Worm (Caenorhabditis elegans): Measurements from ENCODE around the gene C27D8.2.

C27D8.2 gene

ce11 chrIV:12689709-12690142 lies 21.3 kb upstream of the C27D8.2 start:
- TF ChIP-seq tlp-1 (tag; optimal IDR thresholded peaks at IDR 0.05) (peak; percentile 47), C34B4.2 (tag; optimal IDR thresholded peaks at IDR 0.05) (no peak), fos-1 (tag; optimal IDR thresholded peaks at IDR 0.05) (no peak), dpl-1 (GFP tag; optimal IDR thresholded peaks at IDR 0.05) (peak in 1 of 3 experiments; percentile 21), hlh-4 (tag; optimal IDR thresholded peaks at IDR 0.05) (no peak), efl-1 (optimal IDR thresholded peaks at IDR 0.05) (no peak), efl-1 (GFP tag; optimal IDR thresholded peaks at IDR 0.05 in 1 of 2) (peak in 1 of 2 experiments; percentile 83), lin-14 (GFP tag; optimal IDR thresholded peaks at IDR 0.05) (peak; percentile 2), nhr-47 (tag; optimal IDR thresholded peaks at IDR 0.05) (no peak), nhr-90 (tag; optimal IDR thresholded peaks at IDR 0.05; ENCODE audit: poor library complexity) (peak; percentile 33), rnt-1 (tag; optimal IDR thresholded peaks at IDR 0.05) (no peak), elt-2 (tag; optimal IDR thresholded peaks at IDR 0.05) (peak; percentile 98), pqm-1 (tag; optimal IDR thresholded peaks at IDR 0.05) (peak; percentile 75), lin-35 (GFP tag; optimal IDR thresholded peaks at IDR 0.05) (peak in 1 of 2 experiments; percentile 60), pag-3 (tag; optimal IDR thresholded peaks at IDR 0.05; ENCODE audit: borderline replicate concordance, insufficient read depth) (no peak)

DNA sequence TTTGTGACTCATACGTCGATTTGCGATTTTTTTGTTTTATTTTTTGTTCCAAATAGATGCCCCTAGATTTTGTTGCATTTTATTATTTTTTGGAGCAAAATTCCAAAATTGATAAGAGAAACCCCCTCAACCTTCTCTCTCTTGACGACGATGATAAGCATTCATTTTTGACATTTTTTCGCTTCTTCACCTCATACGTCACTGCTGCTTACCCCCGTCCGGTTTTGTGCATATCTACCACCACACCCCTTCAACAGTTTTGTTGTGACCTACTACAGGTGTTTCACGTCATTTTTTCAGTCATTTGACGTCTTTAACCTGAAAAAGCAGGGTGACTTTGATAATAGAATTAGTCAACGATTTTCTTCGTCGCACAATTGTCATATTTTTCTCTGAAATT lies 12.1 kb upstream of the C27D8.2 start:
- TF ChIP-seq ceh-82 (tag; optimal IDR thresholded peaks at IDR 0.05) (no peak), mef-2 (tag; optimal IDR thresholded peaks at IDR 0.05) (no peak), skn-1 (tag; optimal IDR thresholded peaks at IDR 0.05) (no peak), unc-86 (tag; optimal IDR thresholded peaks at IDR 0.05) (no peak), irx-1 (tag; optimal IDR thresholded peaks at IDR 0.05) (no peak), efl-1 (optimal IDR thresholded peaks at IDR 0.05) (no peak), efl-1 (GFP tag; optimal IDR thresholded peaks at IDR 0.05 in 1 of 2) (no peak), nhr-76 (tag; optimal IDR thresholded peaks at IDR 0.05) (no peak), fkh-4 (tag; optimal IDR thresholded peaks at IDR 0.05; ENCODE audit: borderline replicate concordance) (no peak), isw-1 (GFP tag; IDR thresholded peaks at IDR 0.05) (no peak), nhr-71 (tag; optimal IDR thresholded peaks at IDR 0.05) (peak; percentile 2), lin-15B (tag; optimal IDR thresholded peaks at IDR 0.05) (no peak), elt-2 (tag; optimal IDR thresholded peaks at IDR 0.05) (peak; percentile 67), unc-98 (GFP tag; IDR thresholded peaks at IDR 0.05) (no peak), tlp-1 (tag; optimal IDR thresholded peaks at IDR 0.05) (no peak), dpl-1 (GFP tag; optimal IDR thresholded peaks at IDR 0.05) (no peak), nhr-12 (tag; optimal IDR thresholded peaks at IDR 0.05) (no peak)

ce11 chrIV:12700204-12700603 lies 10.8 kb upstream of the C27D8.2 start:
- TF ChIP-seq elt-3 (tag; optimal IDR thresholded peaks at IDR 0.05) (no peak), elt-2 (tag; optimal IDR thresholded peaks at IDR 0.05) (peak; percentile 28)

- TF ChIP-seq lin-14 (GFP tag; optimal IDR thresholded peaks at IDR 0.05) (peak; percentile 39), C34B4.2 (tag; optimal IDR thresholded peaks at IDR 0.05) (no peak)
These were observed 10.1 kb upstream of the C27D8.2 start for ce11 chrIV:12700944-12701343.

- TF ChIP-seq swsn-7 (tag; optimal IDR thresholded peaks at IDR 0.05) (no peak), nhr-71 (tag; optimal IDR thresholded peaks at IDR 0.05) (no peak)
These were observed 7.2 kb upstream of the C27D8.2 start, which contains the start of gene C27D8.4 for ce11 chrIV:12703811-12704210. C27D8.4 (plus strand) TSS chrIV:12704111.

- TF ChIP-seq snu-23 (GFP tag; optimal IDR thresholded peaks at IDR 0.05) (no peak), irx-1 (tag; optimal IDR thresholded peaks at IDR 0.05) (no peak), nhr-90 (tag; optimal IDR thresholded peaks at IDR 0.05; ENCODE audit: poor library complexity) (no peak), ceh-88 (GFP tag; IDR thresholded peaks at IDR 0.05) (no peak), nhr-77 (tag; optimal IDR thresholded peaks at IDR 0.05) (no peak), mab-9 (GFP tag; IDR thresholded peaks at IDR 0.05) (no peak), unc-62 (GFP tag; optimal IDR thresholded peaks at IDR 0.05) (no peak), elt-3 (tag; optimal IDR thresholded peaks at IDR 0.05) (no peak), dpl-1 (GFP tag; optimal IDR thresholded peaks at IDR 0.05) (no peak), vab-15 (tag; optimal IDR thresholded peaks at IDR 0.05) (no peak), zag-1 (tag; optimal IDR thresholded peaks at IDR 0.05) (no peak), xbp-1 (tag; optimal IDR thresholded peaks at IDR 0.05) (no peak), nhr-28 (tag; optimal IDR thresholded peaks at IDR 0.05) (no peak), fkh-10 (GFP tag; optimal IDR thresholded peaks at IDR 0.05) (no peak), ceh-82 (tag; optimal IDR thresholded peaks at IDR 0.05) (no peak), alr-1 (tag; optimal IDR thresholded peaks at IDR 0.05; ENCODE audit: borderline replicate concordance) (no peak), efl-3 (GFP tag; optimal IDR thresholded peaks at IDR 0.05) (no peak), ceh-8 (GFP tag; optimal IDR thresholded peaks at IDR 0.05) (no peak)
These were observed 627 bp downstream of the C27D8.2 start, which contains the start of gene C27D8.3 for ce11 chrIV:12711644-12712043. C27D8.3 (minus strand) TSS chrIV:12711744.
